Fruit fly (Drosophila melanogaster) whole organism, embryonic: ENCODE measurements around the gene tws.

Experiments
- Asciz ChIP-seq: fragments of 200-800 bp; sonication (Bioruptor generic); optimal IDR thresholded peaks from 2 replicates; lab custom pipeline; 2017; ENCODE audit warnings: missing biosample characterization, mild to moderate bottlenecking, missing genetic modification characterization, missing genetic modification reagents
- BtbVII ChIP-seq: fragments of 200-800 bp; sonication (Bioruptor generic); optimal IDR thresholded peaks from 3 replicates; lab custom pipeline; 2017; ENCODE audit warnings: missing biosample characterization, mild to moderate bottlenecking, missing genetic modification characterization
- CG10959 ChIP-seq: fragments of 200-800 bp; sonication (Bioruptor generic); IDR thresholded peaks from 2 replicates; pipeline ENCODE4 v1.3.6; 2022; ENCODE audit warnings: missing biosample characterization, missing genetic modification characterization
- CG12299 ChIP-seq: fragments of 200-800 bp; sonication (Bioruptor generic); optimal IDR thresholded peaks from 2 replicates; lab custom pipeline; 2018; ENCODE audit warnings: missing biosample characterization, mild to moderate bottlenecking, missing genetic modification characterization
- CG12769 ChIP-seq: fragments of 200-800 bp; sonication (Bioruptor generic); optimal IDR thresholded peaks from 2 replicates; lab custom pipeline; 2019; ENCODE audit warnings: missing biosample characterization, mild to moderate bottlenecking, missing genetic modification characterization, moderate library complexity
- CG13296 ChIP-seq: fragments of 200-800 bp; sonication (Bioruptor generic); optimal IDR thresholded peaks from 3 replicates; lab custom pipeline; 2018; ENCODE audit warnings: missing biosample characterization, mild to moderate bottlenecking, missing genetic modification characterization
- CG13894 ChIP-seq: fragments of 200-800 bp; sonication (Bioruptor generic); optimal IDR thresholded peaks from 3 replicates; lab custom pipeline; 2018; ENCODE audit warnings: missing biosample characterization, mild to moderate bottlenecking, missing genetic modification characterization, moderate library complexity
- CG16779 ChIP-seq: fragments of 200-800 bp; sonication (Bioruptor generic); IDR thresholded peaks from 2 replicates; pipeline ENCODE4 v1.3.6; 2022; ENCODE audit warnings: missing biosample characterization, missing genetic modification characterization
- CG17612 ChIP-seq: fragments of 200-800 bp; sonication (Bioruptor generic); IDR thresholded peaks from 2 replicates; pipeline ENCODE4 v1.3.6; 2022; ENCODE audit warnings: missing biosample characterization, missing genetic modification characterization
- CG17912 ChIP-seq: fragments of 200-800 bp; sonication (Bioruptor generic); optimal IDR thresholded peaks from 2 replicates; lab custom pipeline; 2018; ENCODE audit warnings: missing biosample characterization, mild to moderate bottlenecking, missing genetic modification characterization
- CG2129 ChIP-seq: fragments of 200-800 bp; sonication (Bioruptor generic); IDR thresholded peaks from 2 replicates; pipeline ENCODE4 v1.3.6; 2022; ENCODE audit warnings: missing biosample characterization, missing genetic modification characterization; ENCODE audit not compliant: partially characterized antibody
- CG30431 ChIP-seq: fragments of 200-800 bp; sonication (Bioruptor generic); optimal IDR thresholded peaks from 2 replicates; lab custom pipeline; 2017; ENCODE audit warnings: missing biosample characterization, missing genetic modification characterization
- CG32767 ChIP-seq: fragments of 200-800 bp; sonication (Bioruptor generic); IDR thresholded peaks from 2 replicates; pipeline ENCODE4 v1.3.6; 2022; ENCODE audit warnings: missing biosample characterization, missing genetic modification characterization
- CG4404 ChIP-seq: fragments of 200-800 bp; sonication (Bioruptor generic); IDR thresholded peaks from 2 replicates; pipeline ENCODE4 v1.3.6; 2022; ENCODE audit warnings: missing biosample characterization, missing genetic modification characterization
- CG5953 ChIP-seq: fragments of 200-800 bp; sonication (Bioruptor generic); IDR thresholded peaks from 2 replicates; pipeline ENCODE4 v1.3.6; 2022; ENCODE audit warnings: missing biosample characterization, missing genetic modification characterization
- CG6683 ChIP-seq: fragments of 200-800 bp; sonication (Bioruptor generic); optimal IDR thresholded peaks from 2 replicates; lab custom pipeline; 2017; ENCODE audit warnings: missing biosample characterization, mild to moderate bottlenecking, missing genetic modification characterization, missing genetic modification reagents
- CG7963 ChIP-seq: fragments of 200-800 bp; sonication (Bioruptor generic); IDR thresholded peaks from 3 replicates; pipeline ENCODE4 v1.3.6; 2022; ENCODE audit warnings: missing biosample characterization, missing genetic modification characterization; ENCODE audit not compliant: partially characterized antibody
- Dad ChIP-seq: fragments of 200-800 bp; sonication (Bioruptor generic); optimal IDR thresholded peaks from 3 replicates; lab custom pipeline; 2016; ENCODE audit warnings: missing biosample characterization, missing genetic modification characterization
- Dbx ChIP-seq: fragments of 200-800 bp; sonication (Bioruptor generic); IDR thresholded peaks from 3 replicates; pipeline ENCODE4 v1.3.6; 2022; ENCODE audit warnings: missing biosample characterization, missing genetic modification characterization
- Deaf1 ChIP-seq: fragments of 200-800 bp; optimal IDR thresholded peaks from 3 replicates; lab custom pipeline; 2019; ENCODE audit warnings: missing biosample characterization, mild to moderate bottlenecking, missing genetic modification characterization, moderate library complexity
- Hand ChIP-seq: fragments of 200-800 bp; sonication (Bioruptor generic); optimal IDR thresholded peaks from 2 replicates; lab custom pipeline; 2017; ENCODE audit warnings: mild to moderate bottlenecking, missing biosample characterization, missing genetic modification reagents, missing genetic modification characterization
- Myb ChIP-seq: fragments of 200-800 bp; sonication (Bioruptor generic); optimal IDR thresholded peaks from 2 replicates; lab custom pipeline; 2016; ENCODE audit warnings: missing biosample characterization, missing genetic modification characterization
- NC2α ChIP-seq: fragments of 200-800 bp; sonication (Bioruptor generic); optimal IDR thresholded peaks from 2 replicates; lab custom pipeline; 2016; ENCODE audit warnings: missing biosample characterization, missing genetic modification characterization
- PHDP ChIP-seq: fragments of 200-800 bp; sonication (Bioruptor generic); optimal IDR thresholded peaks from 3 replicates; lab custom pipeline; 2018; ENCODE audit warnings: missing biosample characterization, mild to moderate bottlenecking, missing genetic modification characterization, moderate library complexity
- Pdp1 ChIP-seq, 2 experiments: fragments of 200-800 bp; sonication (Bioruptor generic); optimal IDR thresholded peaks; 3 replicates each; lab custom pipeline; 2016; ENCODE audit warnings: missing biosample characterization in 2 of 2, missing genetic modification characterization in 2 of 2, mild to moderate bottlenecking in 1 of 2, moderate library complexity in 1 of 2
- Rfx ChIP-seq: fragments of 200-800 bp; sonication (Bioruptor generic); IDR thresholded peaks from 2 replicates; pipeline ENCODE4 v1.3.6; 2022; ENCODE audit warnings: missing biosample characterization, missing genetic modification characterization
- Sin3A ChIP-seq: fragments of >200 bp; optimal IDR thresholded peaks from 2 replicates; lab custom pipeline; 2018
- Ssrp ChIP-seq: fragments of 200-800 bp; sonication (Bioruptor generic); optimal IDR thresholded peaks from 2 replicates; lab custom pipeline; 2018; ENCODE audit warnings: missing biosample characterization, mild to moderate bottlenecking, missing genetic modification characterization, moderate library complexity
- YL-1 ChIP-seq: fragments of 200-800 bp; sonication (Bioruptor generic); optimal IDR thresholded peaks from 3 replicates; lab custom pipeline; 2017; ENCODE audit warnings: missing biosample characterization, mild to moderate bottlenecking, missing genetic modification characterization
- ab ChIP-seq: fragments of 200-800 bp; sonication (Bioruptor generic); optimal IDR thresholded peaks from 2 replicates; lab custom pipeline; 2016; ENCODE audit warnings: missing biosample characterization, missing genetic modification characterization
- aop ChIP-seq: fragments of 200-800 bp; sonication (Bioruptor generic); IDR thresholded peaks from 2 replicates; pipeline ENCODE4 v1.3.6; 2022; ENCODE audit warnings: missing biosample characterization, missing genetic modification characterization
- ase ChIP-seq: fragments of 200-800 bp; sonication (Bioruptor generic); IDR thresholded peaks from 3 replicates; pipeline ENCODE4 v1.3.6; 2022; ENCODE audit warnings: missing biosample characterization, missing genetic modification characterization
- crol ChIP-seq: fragments of 200-800 bp; sonication (Bioruptor generic); IDR thresholded peaks from 2 replicates; pipeline ENCODE4 v1.3.6; 2022; ENCODE audit warnings: missing biosample characterization, missing genetic modification characterization
- crp ChIP-seq, 2 experiments: fragments of 200-800 bp; sonication (Bioruptor generic); optimal IDR thresholded peaks; 2 replicates in 1 of 2; 3 replicates in 1 of 2; lab custom pipeline; 2017; ENCODE audit warnings: missing biosample characterization in 2 of 2, missing genetic modification characterization in 2 of 2, mild to moderate bottlenecking in 1 of 2, moderate library complexity in 1 of 2
- disco-r ChIP-seq: fragments of 200-800 bp; sonication (Bioruptor generic); optimal IDR thresholded peaks from 2 replicates; lab custom pipeline; 2016; ENCODE audit warnings: missing biosample characterization, missing genetic modification characterization
- grn ChIP-seq: fragments of 200-800 bp; sonication (Bioruptor generic); optimal IDR thresholded peaks from 3 replicates; lab custom pipeline; 2017; ENCODE audit warnings: missing biosample characterization, missing genetic modification characterization
- ind ChIP-seq: fragments of 200-800 bp; sonication (Bioruptor generic); optimal IDR thresholded peaks from 3 replicates; lab custom pipeline; 2016; ENCODE audit warnings: missing biosample characterization, missing genetic modification characterization
- kay ChIP-seq: fragments of 200-800 bp; sonication (Bioruptor generic); optimal IDR thresholded peaks from 2 replicates; lab custom pipeline; 2016; ENCODE audit warnings: missing biosample characterization, missing genetic modification characterization
- ken ChIP-seq: fragments of 200-800 bp; sonication (Bioruptor generic); IDR thresholded peaks from 3 replicates; pipeline ENCODE4 v1.3.6; 2022; ENCODE audit warnings: missing biosample characterization, missing genetic modification characterization
- kni ChIP-seq: fragments of 200-800 bp; sonication (Bioruptor generic); optimal IDR thresholded peaks from 3 replicates; lab custom pipeline; 2017; ENCODE audit warnings: mild to moderate bottlenecking, missing biosample characterization, missing genetic modification reagents, missing genetic modification characterization
- knrl ChIP-seq: fragments of 200-800 bp; sonication (Bioruptor generic); IDR thresholded peaks from 3 replicates; pipeline ENCODE4 v1.3.6; 2022; ENCODE audit warnings: missing biosample characterization, missing genetic modification characterization; ENCODE audit not compliant: partially characterized antibody
- luna ChIP-seq: fragments of 200-800 bp; sonication (Bioruptor generic); optimal IDR thresholded peaks from 2 replicates; lab custom pipeline; 2016; ENCODE audit warnings: missing biosample characterization, missing genetic modification characterization
- pita ChIP-seq: fragments of 200-800 bp; sonication (Bioruptor generic); optimal IDR thresholded peaks from 2 replicates; lab custom pipeline; 2017; ENCODE audit warnings: missing biosample characterization, mild to moderate bottlenecking, missing genetic modification characterization
- pzg ChIP-seq: fragments of 200-800 bp; sonication (Bioruptor generic); optimal IDR thresholded peaks from 3 replicates; lab custom pipeline; 2018; ENCODE audit warnings: missing biosample characterization, mild to moderate bottlenecking, missing genetic modification characterization, moderate library complexity
- sd ChIP-seq: fragments of 200-800 bp; sonication (Bioruptor generic); optimal IDR thresholded peaks from 3 replicates; lab custom pipeline; 2018; ENCODE audit warnings: missing biosample characterization, mild to moderate bottlenecking, missing genetic modification characterization, moderate library complexity
- seq ChIP-seq: fragments of 200-800 bp; sonication (Bioruptor generic); IDR thresholded peaks from 2 replicates; pipeline ENCODE4 v1.3.6; 2022; ENCODE audit warnings: missing biosample characterization, missing genetic modification characterization
- sna ChIP-seq: fragments of 200-800 bp; sonication (Bioruptor generic); IDR thresholded peaks from 2 replicates; pipeline ENCODE4 v1.3.6; 2022; ENCODE audit warnings: missing biosample characterization, missing genetic modification characterization; ENCODE audit not compliant: partially characterized antibody
- sqz ChIP-seq: fragments of 200-800 bp; sonication (Bioruptor generic); optimal IDR thresholded peaks from 3 replicates; lab custom pipeline; 2018; ENCODE audit warnings: missing biosample characterization, mild to moderate bottlenecking, missing genetic modification characterization
- tup ChIP-seq: fragments of 200-800 bp; sonication (Bioruptor generic); optimal IDR thresholded peaks from 2 replicates; lab custom pipeline; 2016; ENCODE audit warnings: missing biosample characterization, mild to moderate bottlenecking, missing genetic modification characterization, moderate library complexity
- usp ChIP-seq: fragments of >200 bp; optimal IDR thresholded peaks from 2 replicates; lab custom pipeline; 2017; ENCODE audit warnings: missing biosample characterization, missing genetic modification characterization

tws gene

DNA sequence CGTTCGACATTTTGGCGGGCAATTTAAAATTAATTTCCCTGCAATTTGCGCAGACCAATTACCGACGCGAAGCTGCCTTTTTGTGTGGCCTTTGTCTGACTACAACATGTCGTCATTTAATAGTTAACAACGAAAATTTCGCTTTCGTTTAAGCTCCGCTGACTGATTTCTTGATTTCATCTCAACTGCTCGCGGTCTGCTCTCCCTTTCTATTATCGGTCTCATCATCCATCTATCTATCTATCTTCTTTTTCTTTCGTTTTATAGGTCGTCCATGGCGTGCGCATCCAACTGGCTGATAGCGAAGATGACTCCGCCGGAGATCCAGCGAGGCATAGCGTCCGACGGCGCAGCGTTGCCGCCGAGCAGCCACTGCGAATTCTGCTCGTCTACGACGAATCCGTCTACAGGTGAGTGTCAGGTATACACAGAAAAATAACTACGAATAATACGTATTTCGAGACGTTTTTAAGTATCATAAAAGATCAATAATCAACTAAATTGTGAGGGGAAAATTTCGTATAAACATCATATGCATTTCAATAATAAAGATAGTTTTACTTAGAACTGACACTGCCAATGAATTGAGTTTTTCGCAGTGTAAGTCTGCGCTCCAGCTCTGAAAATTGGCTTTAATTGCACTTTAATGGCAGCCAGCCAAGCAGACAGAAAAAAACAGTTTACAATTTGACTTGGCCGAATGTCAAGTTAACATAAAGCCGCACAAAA is 14.5 kb upstream of the tws start (continued):
- TF ChIP-seq Asciz (GFP tag; lab: Kevin White, UChicago): peak; percentile 9
- no peak for TF ChIP-seq tup (GFP tag; lab: Kevin White, UChicago)
- no peak for TF ChIP-seq crol (GFP tag; lab: Robert Waterston, UW)
- no peak for TF ChIP-seq CG13894
- no peak for TF ChIP-seq kay
- no peak for TF ChIP-seq pzg (GFP tag; lab: Kevin White, UChicago)
- peak; percentile 13 for TF ChIP-seq PHDP (tag; lab: Kevin White, UChicago)
- TF ChIP-seq CG17912 (GFP tag; lab: Kevin White, UChicago): no peak
- no peak for TF ChIP-seq Deaf1 (tag; lab: Kevin White, UChicago)
- TF ChIP-seq CG7963 (GFP tag; lab: Robert Waterston, UW): no peak
- TF ChIP-seq CG10959 (GFP tag; lab: Robert Waterston, UW): no peak
- no peak for TF ChIP-seq ab (GFP tag; lab: Kevin White, UChicago)
- TF ChIP-seq CG16779 (GFP tag; lab: Robert Waterston, UW): no peak
- TF ChIP-seq CG6683 (GFP tag; lab: Kevin White, UChicago): no peak
- TF ChIP-seq Sin3A (lab: Kevin White, UChicago): no peak
- TF ChIP-seq Dbx: no peak
- TF ChIP-seq CG2129 (GFP tag; lab: Robert Waterston, UW): no peak
- no peak for TF ChIP-seq Dad
- no peak for TF ChIP-seq Ssrp (tag; lab: Kevin White, UChicago)
- TF ChIP-seq CG12769: peak; percentile 20
- TF ChIP-seq sna (GFP tag; lab: Robert Waterston, UW): no peak
- peak; percentile 15; the same call in 1 of the 2 replicates for TF ChIP-seq CG32767 (GFP tag; lab: Robert Waterston, UW)
- no peak for TF ChIP-seq kni (GFP tag; lab: Kevin White, UChicago)
- no peak for TF ChIP-seq knrl (GFP tag; lab: Robert Waterston, UW)
- TF ChIP-seq aop (GFP tag; lab: Robert Waterston, UW): no peak
- no peak for TF ChIP-seq Hand
- peak; percentile 13; the same call in 1 of the 3 replicates for TF ChIP-seq ase
- no peak for TF ChIP-seq YL-1 (GFP tag; lab: Kevin White, UChicago)
- TF ChIP-seq Myb: no peak
- TF ChIP-seq crp (GFP tag; optimal IDR thresholded peaks at IDR 0.05; lab: Kevin White, UChicago): no peak
- TF ChIP-seq disco-r: no peak
- TF ChIP-seq Rfx (GFP tag; lab: Robert Waterston, UW): 0 out of 2 replicates have a peak, but pooled peaks have one; percentile 19
- TF ChIP-seq CG4404 (GFP tag; lab: Robert Waterston, UW): no peak
- no peak for TF ChIP-seq CG12299 (tag; lab: Kevin White, UChicago)
- no peak for TF ChIP-seq CG17612 (GFP tag; lab: Robert Waterston, UW)
- TF ChIP-seq luna (GFP tag; lab: Kevin White, UChicago): no peak
- peak; percentile 49; the same call in 1 of the 2 replicates for TF ChIP-seq CG5953 (GFP tag; lab: Robert Waterston, UW)
- TF ChIP-seq ind: no peak
- TF ChIP-seq pita: no peak
- TF ChIP-seq sqz (GFP tag; lab: Kevin White, UChicago): no peak
- TF ChIP-seq ken: 0 out of 3 replicates have a peak, but pooled peaks have one; percentile 32
- TF ChIP-seq grn (GFP tag; lab: Kevin White, UChicago): peak; percentile 23
- TF ChIP-seq sd (tag; lab: Kevin White, UChicago): no peak
- TF ChIP-seq CG13296 (GFP tag; lab: Kevin White, UChicago): no peak
- no peak for TF ChIP-seq CG30431 (GFP tag; lab: Kevin White, UChicago)
- no peak for TF ChIP-seq usp
- TF ChIP-seq BtbVII (GFP tag; lab: Kevin White, UChicago): no peak
- TF ChIP-seq NC2α (GFP tag; lab: Kevin White, UChicago): no peak
- peak in 1 of 2 experiments; percentile 23 for TF ChIP-seq Pdp1 (GFP tag; optimal IDR thresholded peaks at IDR 0.05; lab: Kevin White, UChicago)
- peak; percentile 19; the same call in 1 of the 2 replicates for TF ChIP-seq seq (GFP tag; lab: Robert Waterston, UW)
